Worm (Caenorhabditis elegans): ENCODE measurements around the gene M110.3.

DNA sequence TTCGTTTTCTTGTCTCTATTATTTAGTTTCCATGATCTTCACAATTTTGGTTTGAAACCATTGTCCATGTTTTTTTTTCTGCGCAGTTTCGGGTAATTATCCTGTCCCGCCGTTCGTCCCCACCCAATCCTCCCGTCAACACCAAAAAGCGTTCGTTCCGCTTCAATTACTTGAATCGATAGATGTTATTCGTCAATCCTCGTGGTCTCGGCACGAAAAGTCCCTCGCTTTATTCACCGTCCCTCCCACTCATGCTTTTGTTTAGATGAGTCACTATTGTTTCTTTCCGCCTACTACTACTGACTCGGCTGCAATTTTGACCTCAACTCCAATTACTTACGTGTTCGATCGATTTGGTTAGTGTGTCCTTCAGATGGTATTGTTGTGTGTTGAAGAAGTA is 7.0 kb upstream of the M110.3 start:
- TF ChIP-seq hnd-1 (tag; optimal IDR thresholded peaks at IDR 0.05) (no peak), aly-1 (tag; optimal IDR thresholded peaks at IDR 0.05) (no peak), hmbx-1 (tag; optimal IDR thresholded peaks at IDR 0.05) (no peak), tbx-37 (GFP tag; conservative IDR thresholded peaks at IDR 0.05) (no peak), flt-1 (GFP tag; IDR thresholded peaks at IDR 0.05) (no peak), hmg-4 (GFP tag; optimal IDR thresholded peaks at IDR 0.05) (peak; percentile 16), tra-4 (tag; optimal IDR thresholded peaks at IDR 0.05) (no peak), ama-1 (optimal IDR thresholded peaks at IDR 0.05) (no peak), sea-1 (GFP tag; conservative IDR thresholded peaks at IDR 0.05) (no peak)
